Fruit fly (Drosophila melanogaster): ENCODE data around the gene CG9459.
A peak's percentile ranks its signal among the peaks of the same experiment; 100 is the strongest.

The CG9459 gene

DNA sequence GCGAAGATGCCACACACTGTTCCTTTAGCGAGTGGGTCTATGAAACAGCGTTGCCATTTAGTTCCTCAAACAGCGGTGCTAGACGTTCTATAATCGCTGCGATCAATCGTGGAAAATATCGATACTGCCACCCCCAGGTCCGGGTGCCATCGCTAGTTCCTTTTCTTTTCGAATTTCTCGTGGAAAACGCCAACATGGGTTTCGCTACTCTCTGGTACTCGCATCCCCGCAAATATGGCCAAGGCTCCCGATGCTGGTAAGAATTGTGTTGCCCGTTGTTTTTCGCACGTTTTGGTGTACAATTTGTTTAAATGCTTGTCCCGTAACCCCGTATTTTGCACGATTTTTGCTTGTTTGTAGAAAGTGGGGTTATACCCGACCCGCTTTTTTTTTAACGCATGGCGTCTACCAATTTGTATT lies 40.2 kb downstream of the CG9459 start, which contains the start of gene RpS29 (continued):
- no peak for TF ChIP-seq prd (optimal IDR thresholded peaks at IDR 0.05)
- TF ChIP-seq prd (GFP tag; IDR thresholded peaks at IDR 0.05): peak; percentile 76
- peak; percentile 61; the same call in 2 of the 3 replicates for TF ChIP-seq sr (GFP tag; IDR thresholded peaks at IDR 0.05)
- TF ChIP-seq CG7839 (tag; optimal IDR thresholded peaks at IDR 0.05): peak; percentile 66
- no peak for TF ChIP-seq ac (GFP tag; optimal IDR thresholded peaks at IDR 0.05)
- TF ChIP-seq MBD-R2 (GFP tag; IDR thresholded peaks at IDR 0.05): peak; percentile 78
- peak; percentile 73 for TF ChIP-seq CG8290 (GFP tag; optimal IDR thresholded peaks at IDR 0.05)
- TF ChIP-seq CG8290 (tag; optimal IDR thresholded peaks at IDR 0.05): peak; percentile 31 to 95
- TF ChIP-seq stc (GFP tag; IDR thresholded peaks at IDR 0.05): peak; percentile 71
- peak; percentile 84 for TF ChIP-seq vnd (GFP tag; IDR thresholded peaks at IDR 0.05; ENCODE audit: partially characterized antibody)
- peak; percentile 57; the same call in 1 of the 2 replicates for TF ChIP-seq CG32767 (GFP tag; IDR thresholded peaks at IDR 0.05)
- TF ChIP-seq CG18011 (GFP tag; optimal IDR thresholded peaks at IDR 0.05): peak; percentile 75
- peak; percentile 73 for TF ChIP-seq CG2712 (tag; optimal IDR thresholded peaks at IDR 0.05)
- peak; percentile 91 for TF ChIP-seq Dll (GFP tag; IDR thresholded peaks at IDR 0.05; ENCODE audit: partially characterized antibody)
- TF ChIP-seq hb (GFP tag; IDR thresholded peaks at IDR 0.05; ENCODE audit: partially characterized antibody): peak; percentile 89
- peak; percentile 90 for TF ChIP-seq vvl (GFP tag; IDR thresholded peaks at IDR 0.05)
- peak; percentile 77 for TF ChIP-seq Dek (tag; optimal IDR thresholded peaks at IDR 0.05)
- peak; percentile 34 for TF ChIP-seq D19A (tag; optimal IDR thresholded peaks at IDR 0.05)
- peak; percentile 93 for TF ChIP-seq CHES-1-like (GFP tag; optimal IDR thresholded peaks at IDR 0.05)
- TF ChIP-seq Kr (GFP tag; optimal IDR thresholded peaks at IDR 0.05): no peak
- peak; percentile 97 for TF ChIP-seq CG6791 (GFP tag; IDR thresholded peaks at IDR 0.05; ENCODE audit: partially characterized antibody)
- TF ChIP-seq gt (GFP tag; IDR thresholded peaks at IDR 0.05): 0 out of 2 replicates have a peak, but pooled peaks have one; percentile 10
- TF ChIP-seq CG7745 (tag; optimal IDR thresholded peaks at IDR 0.05): peak; percentile 1
- TF ChIP-seq grn (GFP tag; optimal IDR thresholded peaks at IDR 0.05): peak; percentile 61
- peak; percentile 74 for TF ChIP-seq sisA (GFP tag; IDR thresholded peaks at IDR 0.05)
- peak; percentile 79 for TF ChIP-seq CG14014 (GFP tag; IDR thresholded peaks at IDR 0.05)
- TF ChIP-seq ranshi (GFP tag; IDR thresholded peaks at IDR 0.05): peak; percentile 68
- TF ChIP-seq CG2120 (GFP tag; optimal IDR thresholded peaks at IDR 0.05): peak; percentile 90
- peak; percentile 74 for TF ChIP-seq CG3995 (GFP tag; optimal IDR thresholded peaks at IDR 0.05)
- TF ChIP-seq Nf-YC (tag; optimal IDR thresholded peaks at IDR 0.05): peak; percentile 68
- TF ChIP-seq HLH54F (GFP tag; optimal IDR thresholded peaks at IDR 0.05): peak; percentile 87
- TF ChIP-seq cg (GFP tag; optimal IDR thresholded peaks at IDR 0.05): no peak
- TF ChIP-seq sd (tag; optimal IDR thresholded peaks at IDR 0.05): peak; percentile 44
- TF ChIP-seq CG10959 (GFP tag; IDR thresholded peaks at IDR 0.05): peak; percentile 41; the same call in 1 of the 2 replicates
- peak; percentile 74 for TF ChIP-seq Adf1 (GFP tag; IDR thresholded peaks at IDR 0.05)
- peak; percentile 73 for TF ChIP-seq pnt (GFP tag; optimal IDR thresholded peaks at IDR 0.05)
- TF ChIP-seq seq (GFP tag; IDR thresholded peaks at IDR 0.05): no peak; the same call in 1 of the 2 replicates
- TF ChIP-seq unpg (GFP tag; optimal IDR thresholded peaks at IDR 0.05): peak; percentile 66
- peak; percentile 87 for TF ChIP-seq NfI (GFP tag; optimal IDR thresholded peaks at IDR 0.05)
- TF ChIP-seq CG43689 (GFP tag; IDR thresholded peaks at IDR 0.05): no peak
- peak; percentile 54; the same call in 1 of the 2 replicates for TF ChIP-seq ro (GFP tag; IDR thresholded peaks at IDR 0.05)
- peak; percentile 87 for TF ChIP-seq Sin3A (optimal IDR thresholded peaks at IDR 0.05)
- TF ChIP-seq Asciz (GFP tag; optimal IDR thresholded peaks at IDR 0.05): peak; percentile 71
- TF ChIP-seq CG14441 (GFP tag; IDR thresholded peaks at IDR 0.05): peak; percentile 77
- TF ChIP-seq Meics (GFP tag; optimal IDR thresholded peaks at IDR 0.05): peak; percentile 87
- TF ChIP-seq gsb-n (tag; optimal IDR thresholded peaks at IDR 0.05): peak; percentile 54
- peak; percentile 67 for TF ChIP-seq CG16779 (GFP tag; IDR thresholded peaks at IDR 0.05)
- TF ChIP-seq CG1647 (GFP tag; optimal IDR thresholded peaks at IDR 0.05): peak; percentile 84
- peak; percentile 80 for TF ChIP-seq CG8089 (GFP tag; optimal IDR thresholded peaks at IDR 0.05)
- TF ChIP-seq CG11560 (tag; IDR thresholded peaks at IDR 0.05): peak; percentile 74; the same call in 2 of the 3 replicates
- TF ChIP-seq CG12104 (GFP tag; optimal IDR thresholded peaks at IDR 0.05): peak; percentile 68
- TF ChIP-seq fru (optimal IDR thresholded peaks at IDR 0.05): no peak

Data from whole organism, embryonic.